Worm (Caenorhabditis elegans): ENCODE measurements around the gene prx-1.
A peak's percentile ranks its signal among the peaks of the same experiment; 100 is the strongest.

prx-1 gene

DNA sequence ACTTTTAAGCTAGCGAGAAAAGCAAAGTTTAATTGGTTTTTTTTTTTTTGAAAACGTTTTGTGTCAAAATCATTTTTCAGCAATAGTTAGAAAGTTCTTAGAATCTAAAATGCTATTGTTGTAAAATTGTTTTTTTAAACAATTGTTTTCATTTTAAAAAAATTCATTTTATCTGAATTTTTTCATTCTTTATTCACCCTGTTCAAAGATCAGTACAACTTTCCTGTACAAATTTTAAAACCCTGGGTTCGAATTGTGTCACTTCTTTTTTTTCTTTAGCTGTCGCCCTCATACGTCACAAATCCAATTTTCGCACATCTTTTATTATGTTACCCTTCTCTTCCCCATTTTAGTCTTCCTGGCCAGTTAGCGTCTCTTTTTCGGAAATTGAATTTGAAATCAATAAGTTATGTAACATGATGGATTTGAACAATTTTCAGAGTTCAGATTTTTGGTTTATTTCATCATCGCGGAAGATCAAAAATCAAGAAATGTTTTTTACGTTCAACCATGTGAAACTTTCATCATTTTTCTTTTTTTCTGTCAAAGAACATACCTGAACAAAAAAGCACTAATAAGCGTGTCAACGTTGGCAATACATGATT is 43.1 kb downstream of the prx-1 start:
- TF ChIP-seq lin-40 (tag; optimal IDR thresholded peaks at IDR 0.05) (peak; percentile 42), cebp-1 (GFP tag; IDR thresholded peaks at IDR 0.05) (no peak), cebp-1 (tag; optimal IDR thresholded peaks at IDR 0.05) (peak; percentile 73), madf-8 (GFP tag; conservative IDR thresholded peaks at IDR 0.05) (no peak), unc-130 (GFP tag; optimal IDR thresholded peaks at IDR 0.05) (no peak)

DNA sequence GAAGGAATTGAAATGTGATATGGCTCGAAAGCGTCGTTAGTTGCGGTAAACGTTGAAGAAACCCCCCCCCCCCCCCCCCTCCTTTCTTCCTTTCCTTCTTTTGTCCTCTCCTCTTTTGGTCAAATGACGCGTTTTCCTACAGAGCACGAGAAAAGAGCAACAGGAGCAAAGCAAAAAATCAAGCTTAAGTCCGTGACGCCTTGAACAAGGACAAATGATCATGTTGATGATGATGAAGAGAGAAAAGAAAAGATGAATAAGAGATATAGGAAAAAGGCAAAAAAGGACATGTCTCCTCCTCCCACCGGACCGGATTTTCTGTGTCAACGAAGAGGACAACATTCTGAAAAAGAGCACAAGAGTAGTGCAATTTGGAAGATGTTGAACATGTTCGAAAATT is 45.8 kb downstream of the prx-1 start:
- no peak for TF ChIP-seq C17E4.6 (GFP tag; IDR thresholded peaks at IDR 0.05)
- no peak for TF ChIP-seq pha-4 (tag; optimal IDR thresholded peaks at IDR 0.05)
- no peak for TF ChIP-seq mel-28 (tag; optimal IDR thresholded peaks at IDR 0.05; ENCODE audit: borderline replicate concordance)
- no peak for TF ChIP-seq sea-2 (GFP tag; IDR thresholded peaks at IDR 0.05)
- no peak for TF ChIP-seq K11D2.4 (GFP tag; IDR thresholded peaks at IDR 0.05)
- TF ChIP-seq somi-1 (GFP tag; optimal IDR thresholded peaks at IDR 0.05): no peak

DNA sequence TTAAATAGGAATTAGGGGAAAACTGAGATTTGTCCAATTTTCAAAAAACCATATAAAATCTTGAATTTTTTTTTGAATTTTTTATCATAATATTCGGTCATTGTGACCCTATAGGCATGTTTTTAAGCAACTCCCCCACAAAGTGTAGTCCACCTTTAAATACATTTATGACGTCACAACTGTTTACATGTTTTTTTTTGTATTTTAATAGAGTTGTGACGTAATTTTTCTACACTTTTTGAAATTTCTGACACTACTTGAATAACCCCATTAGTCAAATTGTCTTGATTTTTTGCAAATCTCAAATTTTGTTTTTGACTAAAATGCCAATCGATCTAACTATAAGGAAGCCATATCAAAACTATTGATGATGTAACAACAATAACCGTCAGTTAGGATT is 52.4 kb downstream of the prx-1 start:
- TF ChIP-seq F49E8.2 (tag; optimal IDR thresholded peaks at IDR 0.05; ENCODE audit: insufficient read depth): no peak
- TF ChIP-seq K11D2.4 (GFP tag; IDR thresholded peaks at IDR 0.05): no peak
- no peak for TF ChIP-seq nhr-80 (tag; optimal IDR thresholded peaks at IDR 0.05)
- TF ChIP-seq hmg-1.2 (GFP tag; IDR thresholded peaks at IDR 0.05): no peak
- no peak for TF ChIP-seq ccch-3 (GFP tag; optimal IDR thresholded peaks at IDR 0.05)
- TF ChIP-seq B0336.3 (GFP tag; IDR thresholded peaks at IDR 0.05): no peak
- TF ChIP-seq hrde-1 (tag; optimal IDR thresholded peaks at IDR 0.05; ENCODE audit: borderline replicate concordance): no peak
- no peak for TF ChIP-seq cebp-1 (GFP tag; IDR thresholded peaks at IDR 0.05)
- TF ChIP-seq cebp-1 (tag; optimal IDR thresholded peaks at IDR 0.05): no peak
- TF ChIP-seq Y79H2A.3 (GFP tag; conservative IDR thresholded peaks at IDR 0.05): no peak
- no peak for TF ChIP-seq snpc-4 (GFP tag; optimal IDR thresholded peaks at IDR 0.05)
- TF ChIP-seq snpc-4 (tag; optimal IDR thresholded peaks at IDR 0.05): no peak
- TF ChIP-seq madf-10 (tag; optimal IDR thresholded peaks at IDR 0.05): no peak
- TF ChIP-seq ekl-4 (GFP tag; IDR thresholded peaks at IDR 0.05): no peak
- TF ChIP-seq tlf-1 (GFP tag; optimal IDR thresholded peaks at IDR 0.05): no peak
- no peak for TF ChIP-seq ceh-100 (GFP tag; IDR thresholded peaks at IDR 0.05)

DNA sequence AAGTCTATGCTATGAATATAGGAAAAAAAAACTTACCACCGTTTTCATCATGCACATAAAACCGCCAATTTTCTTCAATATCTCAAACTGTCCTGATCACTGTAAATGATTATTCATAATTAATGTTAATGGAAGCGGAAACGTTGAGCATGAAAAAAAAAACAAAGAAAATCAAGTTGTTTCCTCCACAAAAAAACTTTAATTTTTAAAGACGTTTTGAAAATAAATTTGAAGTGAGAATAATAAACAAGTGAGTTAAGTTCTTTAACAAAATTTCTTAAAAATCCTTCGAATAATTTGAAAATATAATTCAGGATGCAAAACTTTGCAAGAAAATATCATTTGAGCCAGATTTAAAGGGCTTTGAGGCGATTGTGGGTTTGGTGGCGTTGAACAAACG is 56.6 kb downstream of the prx-1 start, which contains the start of gene irk-3:
Gene irk-3 (minus strand): TSS at position 101 of the 400 bp plus-strand sequence.
- TF ChIP-seq madf-3 (GFP tag; IDR thresholded peaks at IDR 0.05) (no peak), snpc-1.1 (tag; optimal IDR thresholded peaks at IDR 0.05; ENCODE audit: insufficient read depth) (no peak), rec-8 (tag; optimal IDR thresholded peaks at IDR 0.05) (no peak), C17E4.6 (GFP tag; IDR thresholded peaks at IDR 0.05) (no peak), madf-6 (GFP tag; IDR thresholded peaks at IDR 0.05) (no peak), dpl-1 (GFP tag; optimal IDR thresholded peaks at IDR 0.05) (no peak), die-1 (tag; optimal IDR thresholded peaks at IDR 0.05) (no peak), F22D6.2 (tag; optimal IDR thresholded peaks at IDR 0.05) (no peak), snpc-4 (GFP tag; optimal IDR thresholded peaks at IDR 0.05) (no peak), snpc-4 (tag; optimal IDR thresholded peaks at IDR 0.05) (no peak), lin-35 (GFP tag; optimal IDR thresholded peaks at IDR 0.05) (no peak), dox-1 (GFP tag; IDR thresholded peaks at IDR 0.05) (no peak)

Measured in whole organism, young adult.